Fruit fly (Drosophila melanogaster) whole organism: ENCODE data around the gene dpr18.

Source experiments
- CG8478 ChIP-seq: fragments of >200 bp; optimal IDR thresholded peaks from 2 replicates; lab custom pipeline; 2018; ENCODE audit warnings: inconsistent platforms
- Dll ChIP-seq: fragments of >200 bp; optimal IDR thresholded peaks from 2 replicates; lab custom pipeline; 2017
- EcR ChIP-seq, 2 experiments: fragments of >200 bp; optimal IDR thresholded peaks; 2 replicates each; lab custom pipeline; 2017; ENCODE audit warnings: missing biosample characterization in 2 of 2, missing genetic modification characterization in 2 of 2, missing genetic modification reagents in 2 of 2
- pan ChIP-seq: fragments of >200 bp; optimal IDR thresholded peaks from 2 replicates; lab custom pipeline; 2017
- psq ChIP-seq: fragments of >200 bp; optimal IDR thresholded peaks from 2 replicates; lab custom pipeline; 2017
- usp ChIP-seq: fragments of >200 bp; optimal IDR thresholded peaks from 2 replicates; lab custom pipeline; 2017; ENCODE audit warnings: missing biosample characterization, missing genetic modification characterization, mixed read lengths

The dpr18 gene

DNA sequence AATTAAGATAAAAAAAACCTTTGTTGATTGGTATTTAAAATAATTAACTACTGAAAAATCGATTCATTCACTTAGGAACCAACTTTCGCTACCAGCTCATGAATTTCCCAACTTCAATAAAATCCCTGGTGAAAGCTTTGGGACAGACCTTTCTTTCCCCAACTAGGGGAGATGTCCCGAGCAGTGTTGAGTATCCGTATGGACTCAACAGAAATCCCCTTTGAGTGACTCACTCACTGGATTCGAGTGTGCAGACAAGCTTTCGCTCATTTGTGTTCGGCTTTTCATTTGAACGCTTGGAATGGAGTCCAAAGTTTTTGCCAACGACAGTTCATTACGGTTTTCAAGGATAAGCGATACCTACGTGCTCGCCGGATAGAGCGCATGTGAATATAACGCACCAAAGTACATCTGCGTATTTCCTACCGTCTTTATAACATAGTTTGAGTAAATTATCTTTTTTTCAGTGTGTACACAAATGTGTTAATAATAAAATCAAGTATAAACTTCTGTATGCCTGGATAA is at the start of gene dpr18:
Gene dpr18, plus strand, starts transcription at position 325 of the 525 bp plus-strand sequence.
- TF ChIP-seq usp (GFP tag; lab: Kevin White, UChicago) (no peak), pan (lab: Kevin White, UChicago) (no peak), CG8478 (lab: Kevin White, UChicago) (no peak), psq (lab: Kevin White, UChicago) (no peak), Dll (lab: Kevin White, UChicago) (no peak), EcR (GFP tag; optimal IDR thresholded peaks at IDR 0.05; lab: Kevin White, UChicago) (no peak)

dm6 chrX:16062720-16063413 is 671 bp upstream of the dpr18 start, which contains the start of gene CG12395:
CG12395 (minus strand) TSS chrX:16062898.
- no peak for TF ChIP-seq CG8478 (lab: Kevin White, UChicago)
- no peak for TF ChIP-seq pan (lab: Kevin White, UChicago)
- no peak for TF ChIP-seq EcR (GFP tag; optimal IDR thresholded peaks at IDR 0.05; lab: Kevin White, UChicago)
- TF ChIP-seq usp (GFP tag; lab: Kevin White, UChicago), result no peak
- no peak for TF ChIP-seq psq (lab: Kevin White, UChicago)
- TF ChIP-seq Dll (lab: Kevin White, UChicago), result no peak

dm6 chrX:16072193-16072592 is 8.7 kb downstream of the dpr18 start:
- TF ChIP-seq EcR (GFP tag; optimal IDR thresholded peaks at IDR 0.05; lab: Kevin White, UChicago), result no peak
- TF ChIP-seq usp (GFP tag; lab: Kevin White, UChicago), result no peak
- TF ChIP-seq pan (lab: Kevin White, UChicago), result no peak
- no peak for TF ChIP-seq psq (lab: Kevin White, UChicago)
- no peak for TF ChIP-seq Dll (lab: Kevin White, UChicago)
- TF ChIP-seq CG8478 (lab: Kevin White, UChicago), result no peak

dm6 chrX:16072658-16073374 is 9.3 kb downstream of the dpr18 start:
- no peak for TF ChIP-seq pan (lab: Kevin White, UChicago)
- no peak for TF ChIP-seq Dll (lab: Kevin White, UChicago)
- no peak for TF ChIP-seq EcR (GFP tag; optimal IDR thresholded peaks at IDR 0.05; lab: Kevin White, UChicago)
- TF ChIP-seq CG8478 (lab: Kevin White, UChicago), result no peak
- TF ChIP-seq usp (GFP tag; lab: Kevin White, UChicago), result no peak
- TF ChIP-seq psq (lab: Kevin White, UChicago), result no peak

dm6 chrX:16073375-16073982 is 9.9 kb downstream of the dpr18 start, which contains the start of gene Nipsnap:
Nipsnap (minus strand) TSS chrX:16073568.
- TF ChIP-seq psq (lab: Kevin White, UChicago) (no peak), EcR (GFP tag; optimal IDR thresholded peaks at IDR 0.05; lab: Kevin White, UChicago) (no peak), usp (GFP tag; lab: Kevin White, UChicago) (no peak)

DNA sequence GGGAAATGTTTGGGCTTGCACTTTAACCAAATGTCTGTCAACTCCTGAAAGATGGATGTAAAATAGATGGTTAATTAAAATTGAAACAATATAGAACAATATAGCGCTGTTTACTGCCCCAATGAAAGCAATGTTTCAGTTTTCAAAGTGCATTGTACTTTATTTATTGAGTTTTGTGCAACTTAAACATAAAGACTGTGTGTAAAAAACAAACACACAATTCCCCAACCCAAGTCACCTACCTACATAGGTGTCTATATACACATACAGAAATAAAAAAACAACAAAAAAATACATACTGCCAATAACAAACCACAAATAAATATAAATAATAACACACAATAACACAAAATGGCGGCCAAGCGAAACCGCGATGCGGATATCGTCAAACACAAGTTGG is 19.4 kb downstream of the dpr18 start, which contains the start of gene CG8958:
Gene CG8958, plus strand, starts transcription at position 301 of the 400 bp plus-strand sequence.
- no peak for TF ChIP-seq Dll (lab: Kevin White, UChicago)

- TF ChIP-seq psq (lab: Kevin White, UChicago) (no peak), EcR (GFP tag; optimal IDR thresholded peaks at IDR 0.05; lab: Kevin White, UChicago) (no peak), Dll (lab: Kevin White, UChicago) (no peak), pan (lab: Kevin White, UChicago) (no peak), usp (GFP tag; lab: Kevin White, UChicago) (no peak), CG8478 (lab: Kevin White, UChicago) (no peak)
Observed at dm6 chrX:16085865-16086592, 22.5 kb downstream of the dpr18 start.

dm6 chrX:16087496-16087895 is 24.0 kb downstream of the dpr18 start:
- TF ChIP-seq psq (lab: Kevin White, UChicago), result no peak

dm6 chrX:16088279-16088678 is 24.7 kb downstream of the dpr18 start:
- TF ChIP-seq pan (lab: Kevin White, UChicago) (no peak), psq (lab: Kevin White, UChicago) (no peak), CG8478 (lab: Kevin White, UChicago) (no peak), usp (GFP tag; lab: Kevin White, UChicago) (no peak), EcR (GFP tag; optimal IDR thresholded peaks at IDR 0.05; lab: Kevin White, UChicago) (no peak), Dll (lab: Kevin White, UChicago) (no peak)

dm6 chrX:16089012-16089963 is 25.8 kb downstream of the dpr18 start:
- no peak for TF ChIP-seq usp (GFP tag; lab: Kevin White, UChicago)
